Fruit fly (Drosophila melanogaster): ENCODE measurements around the gene nst.

The nst gene

dm6 chr3L:12557736-12558135, 27.8 kb upstream of the nst start (continued):
- TF ChIP-seq Lpt (GFP tag; optimal IDR thresholded peaks at IDR 0.05) (no peak), Eip93F (GFP tag; optimal IDR thresholded peaks at IDR 0.05) (no peak), topi (GFP tag; optimal IDR thresholded peaks at IDR 0.05) (peak; percentile 79), CG9139 (GFP tag; optimal IDR thresholded peaks at IDR 0.05) (peak; percentile 5), svp (GFP tag) (peak; percentile 97), CG3032 (tag; optimal IDR thresholded peaks at IDR 0.05) (peak; percentile 65), CG8632 (GFP tag; optimal IDR thresholded peaks at IDR 0.05) (peak; percentile 68), Blimp-1 (GFP tag; optimal IDR thresholded peaks at IDR 0.05) (peak; percentile 52), lz (GFP tag; optimal IDR thresholded peaks at IDR 0.05) (peak; percentile 76), CG11902 (GFP tag; optimal IDR thresholded peaks at IDR 0.05) (peak; percentile 54), Sox102F (GFP tag; optimal IDR thresholded peaks at IDR 0.05) (peak; percentile 80), CG16779 (tag; optimal IDR thresholded peaks at IDR 0.05) (no peak), Gug (GFP tag; IDR thresholded peaks at IDR 0.05) (no peak), Hr38 (GFP tag; optimal IDR thresholded peaks at IDR 0.05) (no peak), CG8319 (GFP tag; optimal IDR thresholded peaks at IDR 0.05) (peak; percentile 50), CG3919 (GFP tag; optimal IDR thresholded peaks at IDR 0.05) (peak; percentile 57), CG15336 (GFP tag; IDR thresholded peaks at IDR 0.05) (no peak), ss (GFP tag; optimal IDR thresholded peaks at IDR 0.05) (peak; percentile 62 to 63), Smox (GFP tag; optimal IDR thresholded peaks at IDR 0.05) (peak; percentile 74)

dm6 chr3L:12551671-12552070, 21.7 kb upstream of the nst start:
- TF ChIP-seq CG3032 (tag; optimal IDR thresholded peaks at IDR 0.05) (peak; percentile 78), CG10631 (GFP tag; optimal IDR thresholded peaks at IDR 0.05) (peak; percentile 73), fd59A (GFP tag; optimal IDR thresholded peaks at IDR 0.05) (peak; percentile 67), CG32006 (GFP tag; optimal IDR thresholded peaks at IDR 0.05) (peak; percentile 68), CG34406 (GFP tag; optimal IDR thresholded peaks at IDR 0.05) (peak; percentile 69), esn (GFP tag; optimal IDR thresholded peaks at IDR 0.05) (peak; percentile 83), ss (GFP tag; optimal IDR thresholded peaks at IDR 0.05) (peak; percentile 65 to 73), CG11902 (GFP tag; optimal IDR thresholded peaks at IDR 0.05) (peak; percentile 64), salr (GFP tag; optimal IDR thresholded peaks at IDR 0.05) (peak; percentile 43 to 67), CG6808 (GFP tag; optimal IDR thresholded peaks at IDR 0.05) (peak; percentile 80), fd85E (GFP tag; optimal IDR thresholded peaks at IDR 0.05) (no peak), acj6 (GFP tag; optimal IDR thresholded peaks at IDR 0.05) (peak; percentile 71), dac (GFP tag; optimal IDR thresholded peaks at IDR 0.05) (peak; percentile 17), topi (GFP tag; optimal IDR thresholded peaks at IDR 0.05) (peak; percentile 81), spab (GFP tag; optimal IDR thresholded peaks at IDR 0.05) (peak; percentile 79), CG3919 (GFP tag; optimal IDR thresholded peaks at IDR 0.05) (peak; percentile 79), fkh (GFP tag; optimal IDR thresholded peaks at IDR 0.05) (no peak), Eip78C (GFP tag) (peak; percentile 93), OdsH (GFP tag; optimal IDR thresholded peaks at IDR 0.05) (peak; percentile 68), CG1621 (tag; optimal IDR thresholded peaks at IDR 0.05) (peak; percentile 70), Hr38 (GFP tag; optimal IDR thresholded peaks at IDR 0.05) (no peak), pdm3 (GFP tag; optimal IDR thresholded peaks at IDR 0.05) (peak; percentile 74), svp (GFP tag) (peak; percentile 94), Ets21C (GFP tag; optimal IDR thresholded peaks at IDR 0.05) (peak; percentile 48), CG8632 (GFP tag; optimal IDR thresholded peaks at IDR 0.05) (peak; percentile 63), Met (GFP tag; optimal IDR thresholded peaks at IDR 0.05) (peak; percentile 85), CG8119 (GFP tag; IDR thresholded peaks at IDR 0.05) (peak; percentile 69), Blimp-1 (GFP tag; optimal IDR thresholded peaks at IDR 0.05) (peak; percentile 10), CG6854 (GFP tag; optimal IDR thresholded peaks at IDR 0.05) (peak; percentile 66), Eip93F (GFP tag; optimal IDR thresholded peaks at IDR 0.05) (no peak), CG10669 (GFP tag; optimal IDR thresholded peaks at IDR 0.05) (peak; percentile 82), dsx (GFP tag; optimal IDR thresholded peaks at IDR 0.05; ENCODE audit: poor library complexity, severe bottlenecking) (peak; percentile 73), CG11762 (GFP tag; optimal IDR thresholded peaks at IDR 0.05; ENCODE audit: insufficient read depth) (peak; percentile 41), net (GFP tag; optimal IDR thresholded peaks at IDR 0.05) (peak; percentile 55), vri (GFP tag; optimal IDR thresholded peaks at IDR 0.05) (peak; percentile 53), CG15336 (GFP tag; IDR thresholded peaks at IDR 0.05) (peak; percentile 67), Sox14 (GFP tag; optimal IDR thresholded peaks at IDR 0.05) (peak; percentile 77), Eip75B (GFP tag; optimal IDR thresholded peaks at IDR 0.05) (peak; percentile 77), Hr39 (GFP tag; optimal IDR thresholded peaks at IDR 0.05) (peak; percentile 77), lz (GFP tag; optimal IDR thresholded peaks at IDR 0.05) (peak; percentile 78), Lpt (GFP tag; optimal IDR thresholded peaks at IDR 0.05) (peak; percentile 14), achi (GFP tag; optimal IDR thresholded peaks at IDR 0.05) (peak; percentile 75)
